Worm (Caenorhabditis elegans): ENCODE measurements around the gene Y59H11AR.3.

DNA sequence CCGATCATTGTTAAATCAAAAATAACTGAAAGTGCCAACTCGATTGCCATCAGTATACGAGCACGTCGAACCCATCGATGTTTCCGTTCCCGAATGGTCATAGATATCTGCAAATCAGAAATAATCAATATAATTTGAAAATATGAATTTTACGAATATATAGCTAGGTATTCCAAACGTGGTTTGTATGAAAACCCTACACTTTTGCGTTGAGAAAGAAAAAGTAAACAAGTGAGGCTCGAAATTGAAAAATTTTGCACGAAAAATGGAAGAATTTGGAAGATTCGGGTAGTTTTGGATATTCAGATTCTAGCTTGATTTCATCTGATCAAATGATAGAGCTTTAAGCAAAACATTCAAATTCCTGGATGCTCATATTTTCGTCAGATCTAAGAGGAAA lies 43.5 kb upstream of the Y59H11AR.3 start, which contains the start of gene F42A9.9:
- TF ChIP-seq cog-1 (tag; optimal IDR thresholded peaks at IDR 0.05) (no peak), flt-1 (GFP tag; IDR thresholded peaks at IDR 0.05) (no peak), ztf-23 (GFP tag; IDR thresholded peaks at IDR 0.05) (no peak), med-1 (GFP tag; optimal IDR thresholded peaks at IDR 0.05; ENCODE audit: insufficient read depth) (no peak), ref-1 (GFP tag; conservative IDR thresholded peaks at IDR 0.05) (no peak)

Measured in whole organism, midembryonic.